Fruit fly (Drosophila melanogaster): ENCODE results near the gene CG4537.

The CG4537 gene

DNA sequence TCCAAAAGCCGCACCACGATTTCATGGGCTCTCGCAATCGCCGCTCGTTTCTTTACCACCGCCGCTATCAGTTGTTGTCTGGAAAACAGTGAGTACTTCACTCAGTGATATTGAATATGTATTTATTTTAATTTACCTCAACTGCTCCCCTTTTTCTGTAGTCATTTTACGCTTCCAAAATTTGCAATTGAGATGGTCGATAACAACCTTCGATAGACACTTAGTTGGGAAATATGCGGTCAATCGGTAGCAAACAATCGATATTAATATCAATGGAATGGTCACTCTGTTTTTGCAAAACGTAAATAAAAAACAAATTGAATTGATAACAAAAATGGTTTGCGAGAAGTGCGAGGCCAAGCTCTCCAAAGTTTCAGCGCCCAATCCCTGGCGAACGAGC, at the start of gene CG4537, which contains the start of gene CG34183:
TSS of gene CG4537 (plus strand) at position 310 of the 400 bp plus-strand sequence.
TSS of gene CG34183 (minus strand) at position 197 of the 400 bp plus-strand sequence.
- TF ChIP-seq fkh (GFP tag; optimal IDR thresholded peaks at IDR 0.05) = peak; percentile 57
- no peak for TF ChIP-seq CG16779 (tag; optimal IDR thresholded peaks at IDR 0.05)
- TF ChIP-seq esn (GFP tag; optimal IDR thresholded peaks at IDR 0.05) = peak; percentile 27

DNA sequence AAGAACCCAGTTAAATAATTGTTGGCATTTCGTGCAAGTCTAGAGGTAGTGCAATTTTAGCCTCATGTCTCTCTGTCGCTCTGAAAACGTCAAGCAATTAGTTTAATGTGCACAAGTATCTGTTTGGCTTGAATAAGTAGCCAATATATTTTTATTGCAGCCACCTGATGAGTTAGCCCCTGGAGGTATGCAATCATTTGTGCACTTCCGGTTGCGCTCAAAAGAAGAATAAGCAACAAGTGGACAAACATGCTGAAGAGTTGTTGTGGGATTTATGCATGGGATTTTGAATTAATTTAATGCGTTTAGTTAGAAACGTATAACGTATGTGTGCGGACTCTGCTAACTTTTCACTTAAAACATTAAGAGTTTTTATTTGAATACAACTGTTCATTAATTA, 39.9 kb upstream of the CG4537 start:
- TF ChIP-seq CG11762 (GFP tag; optimal IDR thresholded peaks at IDR 0.05; ENCODE audit: insufficient read depth) = no peak
- TF ChIP-seq CG11294 (GFP tag; IDR thresholded peaks at IDR 0.05) = no peak
- TF ChIP-seq cyc (GFP tag; optimal IDR thresholded peaks at IDR 0.05) = no peak
- no peak for TF ChIP-seq CG16779 (tag; optimal IDR thresholded peaks at IDR 0.05)
- no peak for TF ChIP-seq Eip78C (GFP tag)
- no peak for TF ChIP-seq net (GFP tag; optimal IDR thresholded peaks at IDR 0.05)
- TF ChIP-seq Sox102F (GFP tag; optimal IDR thresholded peaks at IDR 0.05) = no peak
- TF ChIP-seq CG34406 (GFP tag; optimal IDR thresholded peaks at IDR 0.05) = no peak
- no peak for TF ChIP-seq CG9139 (GFP tag; optimal IDR thresholded peaks at IDR 0.05)
- no peak for TF ChIP-seq fd85E (GFP tag; optimal IDR thresholded peaks at IDR 0.05)
- TF ChIP-seq Blimp-1 (GFP tag; optimal IDR thresholded peaks at IDR 0.05) = no peak
- TF ChIP-seq CG6163 (GFP tag; IDR thresholded peaks at IDR 0.05) = no peak
- no peak for TF ChIP-seq dsx (GFP tag; optimal IDR thresholded peaks at IDR 0.05; ENCODE audit: poor library complexity, severe bottlenecking)
- no peak for TF ChIP-seq dac (GFP tag; optimal IDR thresholded peaks at IDR 0.05)
- no peak for TF ChIP-seq Smox (GFP tag; optimal IDR thresholded peaks at IDR 0.05)
- no peak for TF ChIP-seq svp (GFP tag)
- no peak for TF ChIP-seq Eip75B (GFP tag; optimal IDR thresholded peaks at IDR 0.05)
- TF ChIP-seq salr (GFP tag; optimal IDR thresholded peaks at IDR 0.05) = no peak

DNA sequence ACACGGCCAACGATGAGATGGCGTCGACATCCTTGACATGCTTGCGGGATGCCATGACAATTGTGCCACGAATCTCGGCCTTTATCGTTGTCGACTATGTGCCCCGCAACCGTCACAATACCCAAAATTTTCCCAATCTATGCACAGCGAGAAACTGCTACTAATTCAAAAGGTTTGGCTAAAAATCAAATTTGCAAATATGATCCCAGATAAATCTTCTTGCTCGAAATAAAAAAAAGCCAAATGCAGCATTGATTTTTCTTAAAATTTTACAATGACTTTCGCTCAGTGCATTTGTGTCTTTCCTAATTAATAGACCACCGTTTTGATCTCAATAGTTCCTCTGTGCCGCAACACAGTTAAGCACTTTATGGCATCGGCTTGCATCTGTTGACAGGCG, 27.7 kb upstream of the CG4537 start:
- TF ChIP-seq Eip78C (GFP tag) (peak; percentile 8), CG11294 (GFP tag; IDR thresholded peaks at IDR 0.05) (no peak)

DNA sequence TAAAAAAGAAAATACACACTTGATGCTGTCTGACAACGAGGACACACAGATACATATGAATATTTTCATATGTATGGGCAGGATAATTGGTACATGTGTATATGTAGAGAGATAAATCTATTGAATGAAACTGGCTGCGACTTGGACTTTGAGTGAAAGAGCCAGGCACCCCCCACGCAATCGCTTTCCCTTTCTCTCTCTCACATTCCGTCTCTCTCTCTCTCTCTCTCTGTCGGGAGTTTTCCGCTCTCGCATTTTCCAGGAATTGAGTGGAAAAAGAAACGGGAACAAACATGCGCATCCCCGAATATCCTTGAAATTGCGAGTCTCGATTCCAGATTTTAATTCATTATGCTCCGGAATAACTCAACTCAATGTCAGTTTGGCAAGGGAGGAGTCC, 27.2 kb upstream of the CG4537 start:
- no peak for TF ChIP-seq fd59A (GFP tag; optimal IDR thresholded peaks at IDR 0.05)
- no peak for TF ChIP-seq CG8319 (GFP tag; optimal IDR thresholded peaks at IDR 0.05)
- TF ChIP-seq CG16779 (tag; optimal IDR thresholded peaks at IDR 0.05) = no peak
- TF ChIP-seq Eip93F (GFP tag; optimal IDR thresholded peaks at IDR 0.05) = no peak
- no peak for TF ChIP-seq achi (GFP tag; optimal IDR thresholded peaks at IDR 0.05)
- no peak for TF ChIP-seq fkh (GFP tag; optimal IDR thresholded peaks at IDR 0.05)
- no peak for TF ChIP-seq Lpt (GFP tag; optimal IDR thresholded peaks at IDR 0.05)
- no peak for TF ChIP-seq Eip75B (GFP tag; optimal IDR thresholded peaks at IDR 0.05)
- no peak for TF ChIP-seq Eip78C (GFP tag)
- no peak for TF ChIP-seq CG6792 (GFP tag; optimal IDR thresholded peaks at IDR 0.05)
- no peak for TF ChIP-seq Ets21C (GFP tag; optimal IDR thresholded peaks at IDR 0.05)
- no peak for TF ChIP-seq Hr38 (GFP tag; optimal IDR thresholded peaks at IDR 0.05)
- TF ChIP-seq CG6276 (GFP tag; optimal IDR thresholded peaks at IDR 0.05) = no peak
- no peak for TF ChIP-seq Sox15 (GFP tag; optimal IDR thresholded peaks at IDR 0.05)
- no peak for TF ChIP-seq pdm3 (GFP tag; optimal IDR thresholded peaks at IDR 0.05)
- TF ChIP-seq net (GFP tag; optimal IDR thresholded peaks at IDR 0.05) = no peak
- TF ChIP-seq vri (GFP tag; optimal IDR thresholded peaks at IDR 0.05) = no peak
- no peak for TF ChIP-seq salr (GFP tag; optimal IDR thresholded peaks at IDR 0.05)

DNA sequence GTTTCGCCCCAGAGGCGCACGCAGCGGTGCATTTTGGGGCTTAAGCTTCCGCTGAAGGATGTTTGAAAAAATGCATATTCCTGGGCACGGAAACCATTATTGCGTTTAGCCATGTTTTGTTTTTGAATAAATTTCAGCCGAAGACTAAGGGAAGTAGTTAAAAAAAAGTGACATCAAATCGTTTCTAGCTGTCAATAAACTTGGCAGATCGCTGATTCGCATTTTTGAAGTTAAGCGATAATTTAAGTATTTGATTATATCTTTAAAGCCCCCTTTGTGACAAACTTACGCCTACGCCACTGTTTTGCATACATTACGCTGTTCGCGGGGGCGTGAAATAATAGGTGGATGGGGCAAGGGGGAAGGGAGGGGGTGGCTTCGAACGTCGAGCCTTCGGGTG, 26.3 kb upstream of the CG4537 start:
- peak; percentile 26 for TF ChIP-seq Hr39 (GFP tag; optimal IDR thresholded peaks at IDR 0.05)
- TF ChIP-seq topi (GFP tag; optimal IDR thresholded peaks at IDR 0.05) = peak; percentile 22
- TF ChIP-seq CG8119 (GFP tag; IDR thresholded peaks at IDR 0.05) = no peak
- TF ChIP-seq svp (GFP tag) = peak; percentile 69
- peak; percentile 9 for TF ChIP-seq lz (GFP tag; optimal IDR thresholded peaks at IDR 0.05)
- TF ChIP-seq esn (GFP tag; optimal IDR thresholded peaks at IDR 0.05) = no peak
- no peak for TF ChIP-seq fd85E (GFP tag; optimal IDR thresholded peaks at IDR 0.05)
- TF ChIP-seq CG9139 (GFP tag; optimal IDR thresholded peaks at IDR 0.05) = no peak
- TF ChIP-seq Ets96B (tag; optimal IDR thresholded peaks at IDR 0.05) = peak; percentile 43
- TF ChIP-seq CG10669 (GFP tag; optimal IDR thresholded peaks at IDR 0.05) = peak; percentile 48
- peak; percentile 29 for TF ChIP-seq Smox (GFP tag; optimal IDR thresholded peaks at IDR 0.05)
- TF ChIP-seq spab (GFP tag; optimal IDR thresholded peaks at IDR 0.05) = peak; percentile 26
- peak; percentile 14 for TF ChIP-seq achi (GFP tag; optimal IDR thresholded peaks at IDR 0.05)
- no peak for TF ChIP-seq CG11294 (GFP tag; IDR thresholded peaks at IDR 0.05)
- no peak for TF ChIP-seq vri (GFP tag; optimal IDR thresholded peaks at IDR 0.05)
- peak; percentile 15 for TF ChIP-seq Eip75B (GFP tag; optimal IDR thresholded peaks at IDR 0.05)
- TF ChIP-seq CG16779 (tag; optimal IDR thresholded peaks at IDR 0.05) = no peak
- TF ChIP-seq CG6854 (GFP tag; optimal IDR thresholded peaks at IDR 0.05) = no peak
- TF ChIP-seq CG8632 (GFP tag; optimal IDR thresholded peaks at IDR 0.05) = no peak
- no peak for TF ChIP-seq dac (GFP tag; optimal IDR thresholded peaks at IDR 0.05)
- TF ChIP-seq ss (GFP tag; optimal IDR thresholded peaks at IDR 0.05) = peak in 1 of 2 experiments; percentile 47
- TF ChIP-seq Gug (GFP tag; IDR thresholded peaks at IDR 0.05) = no peak
